Worm (Caenorhabditis elegans) whole organism, L4 larva: ENCODE data around the gene F32D8.14.

Experiments used
- F10B5.3 ChIP-seq: sonication (generic microtip); optimal IDR thresholded peaks from 2 replicates; lab custom pipeline; 2016; ENCODE audit warnings: mild to moderate bottlenecking, missing genetic modification characterization, missing compliant biosample characterization
- F37D6.2 ChIP-seq: sonication (generic microtip); optimal IDR thresholded peaks from 2 replicates; lab custom pipeline; 2016; ENCODE audit warnings: mild to moderate bottlenecking, missing genetic modification characterization, missing compliant biosample characterization
- F49E8.2 ChIP-seq: sonication (generic microtip); optimal IDR thresholded peaks from 2 replicates; lab custom pipeline; 2016; ENCODE audit warnings: missing compliant biosample characterization, mild to moderate bottlenecking, missing genetic modification characterization, borderline replicate concordance
- R02D3.7 ChIP-seq: fragments of 150-350 bp; sonication (generic microtip); optimal IDR thresholded peaks from 3 replicates; lab custom pipeline; 2014; ENCODE audit warnings: missing biosample characterization, missing genetic modification characterization
- T26A8.4 ChIP-seq: fragments of 200-800 bp; sonication (Bioruptor generic); IDR thresholded peaks from 2 replicates; pipeline ENCODE4 v1.3.6; 2022; ENCODE audit warnings: missing genetic modification characterization, missing compliant biosample characterization
- Y48G9A.11 ChIP-seq: fragments of 200-800 bp; sonication (Bioruptor generic); IDR thresholded peaks from 2 replicates; pipeline ENCODE4 v1.3.6; 2022; ENCODE audit warnings: missing genetic modification reagents, missing genetic modification characterization, missing compliant biosample characterization
- Y5F2A.4 ChIP-seq: fragments of 200-800 bp; sonication (Bioruptor generic); optimal IDR thresholded peaks from 2 replicates; lab custom pipeline; 2018; ENCODE audit warnings: mild to moderate bottlenecking, missing genetic modification characterization, missing compliant biosample characterization
- ZK337.2 ChIP-seq: fragments of 200-800 bp; sonication (Bioruptor generic); IDR thresholded peaks from 2 replicates; pipeline ENCODE4 v1.3.6; 2022; ENCODE audit warnings: missing genetic modification reagents, missing genetic modification characterization, missing compliant biosample characterization
- ZK546.5 ChIP-seq, 2 experiments: sonication (generic microtip); optimal IDR thresholded peaks; 2 replicates each; lab custom pipeline; 2017; ENCODE audit warnings: missing biosample characterization in 2 of 2, missing genetic modification characterization in 2 of 2
- aha-1 ChIP-seq: fragments of 150-350 bp; peaks from one replicate; lab custom pipeline; 2014; ENCODE audit warnings: missing biosample characterization, missing genetic modification characterization
- aly-2 ChIP-seq: sonication (generic microtip); optimal IDR thresholded peaks from 2 replicates; lab custom pipeline; 2018; ENCODE audit warnings: missing biosample characterization, missing genetic modification characterization
- ama-1 ChIP-seq: fragments of 150-350 bp; optimal IDR thresholded peaks from 2 replicates; lab custom pipeline; 2014; ENCODE audit warnings: inconsistent platforms, mixed read lengths
- attf-4 ChIP-seq: sonication (generic microtip); optimal IDR thresholded peaks from 3 replicates; lab custom pipeline; 2017; ENCODE audit warnings: missing biosample characterization, missing genetic modification characterization
- ceh-20 ChIP-seq: fragments of 200-800 bp; sonication (Bioruptor generic); IDR thresholded peaks from 2 replicates; pipeline ENCODE4 v1.3.6; 2022; ENCODE audit warnings: missing genetic modification reagents, missing genetic modification characterization, missing compliant biosample characterization
- ceh-62 ChIP-seq: sonication (generic microtip); optimal IDR thresholded peaks from 2 replicates; lab custom pipeline; 2017; ENCODE audit warnings: missing biosample characterization, missing genetic modification characterization
- ces-1 ChIP-seq: fragments of 150-350 bp; sonication (generic microtip); optimal IDR thresholded peaks from 4 replicates; lab custom pipeline; 2014; ENCODE audit warnings: missing biosample characterization, missing genetic modification reagents, missing genetic modification characterization
- daf-12 ChIP-seq: fragments of 150-350 bp; optimal IDR thresholded peaks from 2 replicates; lab custom pipeline; 2014; ENCODE audit warnings: missing biosample characterization, missing genetic modification reagents, missing genetic modification characterization
- daf-16 ChIP-seq, 3 experiments: sonication (generic microtip); optimal IDR thresholded peaks; 2 replicates each; lab custom pipeline; 2016 to 2017; ENCODE audit warnings: missing genetic modification characterization in 3 of 3, missing genetic modification reagents in 3 of 3, mild to moderate bottlenecking in 2 of 3, missing compliant biosample characterization in 2 of 3, missing biosample characterization in 1 of 3, moderate library complexity in 1 of 3
- daf-19 ChIP-seq: fragments of 200-800 bp; sonication (Bioruptor generic); conservative IDR thresholded peaks from 2 replicates; pipeline ENCODE4 v1.3.6; 2022; ENCODE audit warnings: missing genetic modification characterization, missing compliant biosample characterization
- daf-8 ChIP-seq: fragments of 200-800 bp; sonication (Bioruptor generic); IDR thresholded peaks from 2 replicates; pipeline ENCODE4 v1.3.6; 2022; ENCODE audit warnings: missing genetic modification characterization, missing compliant biosample characterization
- dmd-6 ChIP-seq: fragments of 200-800 bp; sonication (Bioruptor generic); IDR thresholded peaks from 2 replicates; pipeline ENCODE4 v1.3.6; 2022; ENCODE audit warnings: missing genetic modification reagents, missing genetic modification characterization, missing compliant biosample characterization
- dmd-8 ChIP-seq: fragments of 200-800 bp; sonication (Bioruptor generic); IDR thresholded peaks from 2 replicates; pipeline ENCODE4 v1.3.6; 2022; ENCODE audit warnings: missing genetic modification characterization, missing compliant biosample characterization
- duxl-1 ChIP-seq: sonication (generic microtip); optimal IDR thresholded peaks from 2 replicates; lab custom pipeline; 2016; ENCODE audit warnings: mild to moderate bottlenecking, missing genetic modification characterization, moderate library complexity, missing compliant biosample characterization; ENCODE audit not compliant: poor library complexity
- dve-1 ChIP-seq: sonication (generic microtip); optimal IDR thresholded peaks from 2 replicates; lab custom pipeline; 2017; ENCODE audit warnings: antibody characterized with exemption, mild to moderate bottlenecking, missing genetic modification characterization, missing compliant biosample characterization; ENCODE audit not compliant: insufficient read depth
- hmg-1.1 ChIP-seq: fragments of 200-800 bp; sonication (Bioruptor generic); IDR thresholded peaks from 2 replicates; pipeline ENCODE4 v1.3.6; 2022; ENCODE audit warnings: missing genetic modification reagents, missing genetic modification characterization, missing compliant biosample characterization
- lim-7 ChIP-seq: fragments of 200-800 bp; sonication (Bioruptor generic); IDR thresholded peaks from 2 replicates; pipeline ENCODE4 v1.3.6; 2022; ENCODE audit warnings: missing genetic modification characterization, missing compliant biosample characterization
- lin-13 ChIP-seq: fragments of 150-350 bp; optimal IDR thresholded peaks from 2 replicates; lab custom pipeline; 2014; ENCODE audit warnings: missing biosample characterization, missing genetic modification reagents, missing genetic modification characterization
- lin-15B ChIP-seq: fragments of 150-350 bp; sonication (generic microtip); optimal IDR thresholded peaks from 3 replicates; lab custom pipeline; 2014; ENCODE audit warnings: missing biosample characterization, missing genetic modification characterization
- lin-29 ChIP-seq: fragments of 200-800 bp; sonication (Bioruptor generic); IDR thresholded peaks from 2 replicates; pipeline ENCODE4 v1.3.6; 2022; ENCODE audit warnings: missing genetic modification reagents, missing genetic modification characterization, missing compliant biosample characterization
- lin-38 ChIP-seq: fragments of 200-800 bp; sonication (Bioruptor generic); IDR thresholded peaks from 2 replicates; pipeline ENCODE4 v1.3.6; 2022; ENCODE audit warnings: missing genetic modification reagents, missing genetic modification characterization, missing compliant biosample characterization
- lin-39 ChIP-seq: fragments of 150-350 bp; optimal IDR thresholded peaks from 2 replicates; lab custom pipeline; 2014; ENCODE audit warnings: missing biosample characterization, missing genetic modification reagents, missing genetic modification characterization
- lsy-2 ChIP-seq, 2 experiments: fragments of 150-350 bp in 1 of 2; sonication (generic microtip) in 1 of 2; optimal IDR thresholded peaks; 2 replicates each; lab custom pipeline; 2014 to 2017; ENCODE audit warnings: missing biosample characterization in 2 of 2, missing genetic modification characterization in 2 of 2
- mep-1 ChIP-seq: fragments of 150-350 bp; sonication (generic microtip); optimal IDR thresholded peaks from 3 replicates; lab custom pipeline; 2014; ENCODE audit warnings: missing biosample characterization, missing genetic modification characterization
- mxl-2 ChIP-seq: fragments of 200-800 bp; sonication (Bioruptor generic); conservative IDR thresholded peaks from 2 replicates; pipeline ENCODE4 v1.3.6; 2022; ENCODE audit warnings: missing genetic modification reagents, missing genetic modification characterization, missing compliant biosample characterization
- mxl-3 ChIP-seq: fragments of 200-800 bp; sonication (Bioruptor generic); optimal IDR thresholded peaks from 2 replicates; lab custom pipeline; 2018; ENCODE audit warnings: mild to moderate bottlenecking, missing genetic modification characterization, missing compliant biosample characterization
- nhr-102 ChIP-seq: sonication (generic microtip); optimal IDR thresholded peaks from 2 replicates; lab custom pipeline; 2016; ENCODE audit warnings: mild to moderate bottlenecking, missing genetic modification characterization, moderate library complexity, missing compliant biosample characterization
- nhr-237 ChIP-seq: sonication (generic microtip); optimal IDR thresholded peaks from 2 replicates; lab custom pipeline; 2017; ENCODE audit warnings: missing biosample characterization, missing genetic modification characterization
- nhr-25 ChIP-seq: sonication (generic microtip); optimal IDR thresholded peaks from 2 replicates; lab custom pipeline; 2017; ENCODE audit warnings: missing genetic modification characterization, mild to moderate bottlenecking, missing compliant biosample characterization, antibody characterized with exemption, moderate library complexity, borderline replicate concordance; ENCODE audit not compliant: insufficient read depth
- nhr-28 ChIP-seq: fragments of 150-350 bp; optimal IDR thresholded peaks from 2 replicates; lab custom pipeline; 2014; ENCODE audit warnings: missing biosample characterization, missing genetic modification characterization
- nhr-48 ChIP-seq: sonication (generic microtip); optimal IDR thresholded peaks from 2 replicates; lab custom pipeline; 2016; ENCODE audit warnings: mild to moderate bottlenecking, missing genetic modification characterization, missing compliant biosample characterization
- nhr-6 ChIP-seq: fragments of 150-350 bp; optimal IDR thresholded peaks from 2 replicates; lab custom pipeline; 2014; ENCODE audit warnings: missing biosample characterization, missing genetic modification characterization
- php-3 ChIP-seq: fragments of 200-800 bp; sonication (Bioruptor generic); IDR thresholded peaks from 2 replicates; pipeline ENCODE4 v1.3.6; 2022; ENCODE audit warnings: missing genetic modification reagents, missing genetic modification characterization, missing compliant biosample characterization
- saeg-2 ChIP-seq: fragments of 200-800 bp; sonication (Bioruptor generic); IDR thresholded peaks from 2 replicates; pipeline ENCODE4 v1.3.6; 2022; ENCODE audit warnings: missing genetic modification reagents, missing genetic modification characterization, missing compliant biosample characterization
- spr-3 ChIP-seq: fragments of 200-800 bp; sonication (Bioruptor generic); optimal IDR thresholded peaks from 2 replicates; lab custom pipeline; 2018; ENCODE audit warnings: mild to moderate bottlenecking, missing genetic modification characterization, missing compliant biosample characterization
- vab-7 ChIP-seq: fragments of 200-800 bp; sonication (Bioruptor generic); IDR thresholded peaks from 2 replicates; pipeline ENCODE4 v1.3.6; 2022; ENCODE audit warnings: missing genetic modification reagents, missing genetic modification characterization, missing compliant biosample characterization
- zag-1 ChIP-seq: fragments of 150-350 bp; optimal IDR thresholded peaks from 2 replicates; lab custom pipeline; 2014; ENCODE audit warnings: missing biosample characterization, missing genetic modification characterization
- zfp-2 ChIP-seq: sonication (generic microtip); optimal IDR thresholded peaks from 2 replicates; lab custom pipeline; 2016; ENCODE audit warnings: mild to moderate bottlenecking, missing genetic modification characterization, missing compliant biosample characterization
- zfp-3 ChIP-seq: fragments of 200-800 bp; sonication (Bioruptor generic); conservative IDR thresholded peaks from 2 replicates; pipeline ENCODE4 v1.3.6; 2022; ENCODE audit warnings: missing genetic modification reagents, missing genetic modification characterization, missing compliant biosample characterization
- ztf-7 ChIP-seq: fragments of 150-350 bp; optimal IDR thresholded peaks from 2 replicates; lab custom pipeline; 2014; ENCODE audit warnings: missing biosample characterization, missing genetic modification characterization

Gene F32D8.14

ce11 chrV:10896706-10897105 is 2.1 kb upstream of the F32D8.14 start:
- no peak for TF ChIP-seq zfp-2 (tag; lab: Kevin White, UChicago)
- no peak for TF ChIP-seq duxl-1 (tag; lab: Kevin White, UChicago)
- no peak for TF ChIP-seq zfp-3 (GFP tag; lab: Robert Waterston, UW)
- no peak for TF ChIP-seq lin-13
- no peak for TF ChIP-seq lin-29 (GFP tag; lab: Robert Waterston, UW)
- TF ChIP-seq nhr-102 = no peak
- no peak for TF ChIP-seq lsy-2 (tag; optimal IDR thresholded peaks at IDR 0.05; lab: Kevin White, UChicago)
- TF ChIP-seq lin-38 (GFP tag; lab: Robert Waterston, UW) = no peak
- no peak for TF ChIP-seq dmd-6 (GFP tag; lab: Robert Waterston, UW)
- no peak for TF ChIP-seq ztf-7
- no peak for TF ChIP-seq ceh-62 (tag; lab: Kevin White, UChicago)
- no peak for TF ChIP-seq R02D3.7 (tag; lab: Kevin White, UChicago)
- TF ChIP-seq ZK546.5 (tag; optimal IDR thresholded peaks at IDR 0.05; lab: Kevin White, UChicago) = no peak
- TF ChIP-seq nhr-237 (tag; lab: Kevin White, UChicago) = no peak
- TF ChIP-seq, all 104 proteins: peak for 0

ce11 chrV:10896295-10896694 is 1.7 kb upstream of the F32D8.14 start, which contains the start of gene F32D8.13:
Gene F32D8.13 (minus strand): TSS chrV:10896543.
- TF ChIP-seq Y48G9A.11 (GFP tag; lab: Robert Waterston, UW) = no peak
- peak; percentile 52 for TF ChIP-seq ama-1
- TF ChIP-seq daf-8 (GFP tag; lab: Robert Waterston, UW) = no peak
- TF ChIP-seq dmd-8 (GFP tag; lab: Robert Waterston, UW) = no peak
- peak; percentile 58 for TF ChIP-seq aha-1
- TF ChIP-seq nhr-28 = no peak
- no peak for TF ChIP-seq Y5F2A.4 (GFP tag; lab: Kevin White, UChicago)
- no peak for TF ChIP-seq nhr-237 (tag; lab: Kevin White, UChicago)
- no peak for TF ChIP-seq dve-1 (tag; lab: Kevin White, UChicago)
- TF ChIP-seq hmg-1.1 (GFP tag; lab: Robert Waterston, UW) = no peak
- no peak for TF ChIP-seq ceh-20 (GFP tag; lab: Robert Waterston, UW)
- no peak for TF ChIP-seq nhr-6 (tag; lab: Kevin White, UChicago)
- peak; percentile 28; the same call in 1 of the 2 replicates for TF ChIP-seq lin-38 (GFP tag; lab: Robert Waterston, UW)
- TF ChIP-seq ztf-7 = no peak
- TF ChIP-seq T26A8.4 (GFP tag; lab: Robert Waterston, UW) = peak; percentile 45
- TF ChIP-seq F10B5.3 (tag; lab: Kevin White, UChicago) = no peak
- no peak for TF ChIP-seq mxl-3 (GFP tag; lab: Kevin White, UChicago)
- TF ChIP-seq F37D6.2 (tag; lab: Kevin White, UChicago) = no peak
- no peak for TF ChIP-seq zag-1 (tag; lab: Kevin White, UChicago)
- TF ChIP-seq saeg-2 (GFP tag; lab: Robert Waterston, UW) = no peak
- TF ChIP-seq aly-2 (tag; lab: Kevin White, UChicago) = no peak
- no peak for TF ChIP-seq lin-29 (GFP tag; lab: Robert Waterston, UW)
- no peak for TF ChIP-seq mep-1 (tag; lab: Kevin White, UChicago)
- TF ChIP-seq nhr-48 (tag; lab: Kevin White, UChicago) = no peak
- TF ChIP-seq daf-16 (GFP tag; optimal IDR thresholded peaks at IDR 0.05; lab: Kevin White, UChicago) = no peak
- TF ChIP-seq daf-16 (tag; optimal IDR thresholded peaks at IDR 0.05; lab: Kevin White, UChicago) = peak; percentile 13
- TF ChIP-seq vab-7 = no peak
- TF ChIP-seq lin-39 (tag; lab: Kevin White, UChicago) = no peak
- TF ChIP-seq nhr-25 (tag; lab: Kevin White, UChicago) = no peak
- TF ChIP-seq lin-15B (tag; lab: Kevin White, UChicago) = no peak
- no peak for TF ChIP-seq lim-7
- no peak for TF ChIP-seq ces-1 (GFP tag; lab: Kevin White, UChicago)
- no peak for TF ChIP-seq R02D3.7 (tag; lab: Kevin White, UChicago)
- TF ChIP-seq ZK337.2 (GFP tag; lab: Robert Waterston, UW) = no peak
- TF ChIP-seq mxl-2 = no peak
- TF ChIP-seq lsy-2 (tag; optimal IDR thresholded peaks at IDR 0.05; lab: Kevin White, UChicago) = peak in 1 of 2 experiments; percentile 31
- TF ChIP-seq attf-4 (tag; lab: Kevin White, UChicago) = no peak
- TF ChIP-seq spr-3 = no peak
- no peak for TF ChIP-seq F49E8.2 (tag; lab: Kevin White, UChicago)
- TF ChIP-seq daf-19 (GFP tag; lab: Robert Waterston, UW) = no peak
- no peak for TF ChIP-seq php-3 (GFP tag; lab: Robert Waterston, UW)
- no peak for TF ChIP-seq daf-12 (tag; lab: Kevin White, UChicago)
